Fruit fly (Drosophila melanogaster): ENCODE data around the gene ome.

DNA sequence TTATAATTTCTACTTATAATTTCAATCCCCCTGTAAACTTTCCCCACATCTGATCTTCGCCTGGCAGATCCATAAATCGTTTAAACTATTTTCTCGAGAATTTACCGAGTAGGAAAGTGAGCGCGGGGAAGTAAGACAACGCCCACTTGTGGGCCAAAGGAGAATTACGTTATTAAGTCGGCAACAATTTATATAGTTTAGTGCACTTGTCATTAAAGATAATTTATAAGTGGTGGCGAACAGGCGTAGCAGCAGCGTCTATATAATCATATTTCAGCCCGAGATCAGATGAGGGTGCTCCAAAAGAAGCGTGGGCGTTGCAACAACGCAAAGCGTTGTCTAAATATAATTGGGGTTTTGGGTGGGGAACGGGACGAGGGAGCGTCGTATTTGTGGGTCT, 17.9 kb upstream of the ome start:
- no peak for TF ChIP-seq CG9948 (tag; optimal IDR thresholded peaks at IDR 0.05)
- TF ChIP-seq Pif1A (GFP tag; optimal IDR thresholded peaks at IDR 0.05), result no peak
- TF ChIP-seq CG17806 (tag; optimal IDR thresholded peaks at IDR 0.05), result no peak
- TF ChIP-seq Snoo (tag; optimal IDR thresholded peaks at IDR 0.05), result no peak
- no peak for TF ChIP-seq CG32121 (GFP tag; IDR thresholded peaks at IDR 0.05)
- TF ChIP-seq CG10348 (GFP tag; IDR thresholded peaks at IDR 0.05), result no peak
- no peak for TF ChIP-seq CG15710 (tag; optimal IDR thresholded peaks at IDR 0.05)
- no peak for TF ChIP-seq CG13204 (GFP tag; optimal IDR thresholded peaks at IDR 0.05)
- no peak for TF ChIP-seq EcR (GFP tag; optimal IDR thresholded peaks at IDR 0.05)
- TF ChIP-seq gl (tag; optimal IDR thresholded peaks at IDR 0.05), result no peak
- TF ChIP-seq CG12605 (GFP tag; IDR thresholded peaks at IDR 0.05), result no peak
- no peak for TF ChIP-seq D1 (tag; optimal IDR thresholded peaks at IDR 0.05)
- no peak for TF ChIP-seq CG4496 (GFP tag; IDR thresholded peaks at IDR 0.05)
